Fruit fly (Drosophila melanogaster): ENCODE results near the gene RhoL.
A peak's percentile ranks its signal among the peaks of the same experiment; 100 is the strongest.

DNA sequence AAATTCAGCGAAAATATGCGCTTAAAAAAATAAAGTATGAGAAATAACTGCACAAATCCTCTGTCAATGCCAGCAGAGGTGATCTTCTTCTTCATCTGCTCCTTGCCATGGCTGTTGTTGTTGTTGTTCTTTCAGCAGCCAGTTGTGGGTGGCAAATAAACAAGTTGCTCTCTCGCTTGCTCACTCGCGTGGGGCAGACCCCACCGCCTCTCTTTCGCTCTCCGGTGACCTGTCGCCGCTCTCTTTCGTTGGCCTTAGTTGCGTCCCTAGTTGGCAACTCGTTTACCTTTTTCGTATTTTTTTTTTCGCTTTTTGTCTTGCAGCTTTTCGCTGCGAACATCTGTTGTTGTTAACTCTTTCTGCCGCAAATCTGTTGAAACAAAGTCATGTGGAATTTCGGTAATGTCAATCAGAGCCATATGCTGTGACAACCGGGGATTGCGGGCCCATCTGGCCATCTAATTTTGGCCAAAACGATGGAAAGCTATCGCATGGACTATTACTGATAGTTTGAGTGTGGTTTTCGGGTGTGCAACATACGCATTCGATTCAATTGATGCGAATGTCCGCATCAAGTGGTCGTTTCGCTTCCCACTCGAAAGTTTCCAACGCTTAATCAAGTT lies 32.3 kb upstream of the RhoL start:
- TF ChIP-seq Pif1B (GFP tag; optimal IDR thresholded peaks at IDR 0.05) (no peak), fd96Ca (GFP tag; IDR thresholded peaks at IDR 0.05) (no peak), EcR (GFP tag; optimal IDR thresholded peaks at IDR 0.05) (peak; percentile 69), CG13204 (GFP tag; optimal IDR thresholded peaks at IDR 0.05) (no peak), CG14655 (GFP tag; optimal IDR thresholded peaks at IDR 0.05) (no peak), CG4496 (GFP tag; IDR thresholded peaks at IDR 0.05) (peak; percentile 27; the same call in 2 of the 3 replicates)

Data from whole organism, pupa.